Worm (Caenorhabditis elegans): ENCODE measurements around the gene E_BE45912.2.
"Not testable (repeated sequence)": the region's sequence is repeated elsewhere in the genome, so short reads cannot be mapped to it uniquely, and the experiment has no call there.

ce11 chrIII:1056989-1057687 lies 26.2 kb upstream of the E_BE45912.2 start:
- TF ChIP-seq pqm-1, lim-6 (tag; optimal IDR thresholded peaks at IDR 0.05): not testable (repeated sequence)

Data from whole organism, late embryonic.